Worm (Caenorhabditis elegans) whole organism, midembryonic: Measurements from ENCODE around the gene C17G1.2.

Source experiments
- T22C8.4 ChIP-seq: fragments of 200-800 bp; sonication (Bioruptor generic); IDR thresholded peaks from 2 replicates; pipeline ENCODE4 v1.3.6; 2022; ENCODE audit warnings: missing genetic modification characterization, missing compliant biosample characterization
- cog-1 ChIP-seq: sonication (generic microtip); optimal IDR thresholded peaks from 2 replicates; lab custom pipeline; 2016; ENCODE audit warnings: missing genetic modification characterization, missing compliant biosample characterization
- klf-2 ChIP-seq: fragments of 200-800 bp; sonication (Bioruptor generic); conservative IDR thresholded peaks from 2 replicates; pipeline ENCODE4 v1.3.6; 2022; ENCODE audit warnings: missing genetic modification reagents, missing genetic modification characterization, missing compliant biosample characterization
- med-1 ChIP-seq: sonication (generic microtip); optimal IDR thresholded peaks from 2 replicates; lab custom pipeline; 2017; ENCODE audit warnings: missing genetic modification characterization, mild to moderate bottlenecking, missing compliant biosample characterization, antibody characterized with exemption, missing genetic modification reagents; ENCODE audit not compliant: insufficient read depth
- ref-1 ChIP-seq: fragments of 200-800 bp; sonication (Bioruptor generic); conservative IDR thresholded peaks from 2 replicates; pipeline ENCODE4 v1.3.6; 2022; ENCODE audit warnings: missing genetic modification reagents, missing genetic modification characterization, missing compliant biosample characterization
- ztf-29 ChIP-seq: fragments of 200-800 bp; sonication (Bioruptor generic); IDR thresholded peaks from 2 replicates; pipeline ENCODE4 v1.3.6; 2022; ENCODE audit warnings: missing genetic modification reagents, missing genetic modification characterization, missing compliant biosample characterization

- TF ChIP-seq T22C8.4 (no peak), med-1 (GFP tag; lab: Kevin White, UChicago) (no peak), ref-1 (GFP tag; lab: Robert Waterston, UW) (no peak), klf-2 (GFP tag; lab: Robert Waterston, UW) (no peak), ztf-29 (no peak), cog-1 (tag; lab: Kevin White, UChicago) (no peak)
Measured at ce11 chrX:9927993-9928392, 6.6 kb downstream of the C17G1.2 start.
